Fruit fly (Drosophila melanogaster) whole organism: ENCODE measurements around the gene Mp.

Source experiments
- CG8478 ChIP-seq: fragments of >200 bp; optimal IDR thresholded peaks from 2 replicates; lab custom pipeline; 2018; ENCODE audit warnings: inconsistent platforms
- EcR ChIP-seq, 2 experiments: fragments of >200 bp; optimal IDR thresholded peaks; 2 replicates each; lab custom pipeline; 2017; ENCODE audit warnings: missing biosample characterization in 2 of 2, missing genetic modification characterization in 2 of 2, missing genetic modification reagents in 2 of 2
- psq ChIP-seq: fragments of >200 bp; optimal IDR thresholded peaks from 2 replicates; lab custom pipeline; 2017
- usp ChIP-seq: fragments of >200 bp; optimal IDR thresholded peaks from 2 replicates; lab custom pipeline; 2017; ENCODE audit warnings: missing biosample characterization, missing genetic modification characterization, mixed read lengths

DNA sequence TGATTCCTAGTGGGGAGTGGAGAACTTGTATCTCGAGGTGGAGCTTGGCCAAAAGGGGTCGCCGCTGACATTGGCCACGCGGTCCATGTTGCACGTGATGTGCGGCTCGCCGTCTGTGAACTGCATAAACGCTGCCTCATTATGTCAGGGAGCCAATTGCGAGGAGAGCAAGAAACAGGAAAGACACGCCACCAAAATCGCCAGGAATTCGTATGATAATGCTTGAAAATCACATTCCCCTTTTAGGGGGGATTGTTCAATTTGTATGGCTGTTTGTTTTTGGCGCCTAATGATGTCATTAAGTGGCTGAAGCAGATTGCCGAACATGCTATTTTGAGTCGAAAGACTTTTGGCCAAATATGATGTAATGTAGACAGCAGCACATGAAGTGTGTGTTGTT is 11.2 kb downstream of the Mp start:
- TF ChIP-seq usp (GFP tag; lab: Kevin White, UChicago): no peak
- TF ChIP-seq EcR (GFP tag; optimal IDR thresholded peaks at IDR 0.05; lab: Kevin White, UChicago): no peak
- TF ChIP-seq CG8478: no peak
- no peak for TF ChIP-seq psq (lab: Kevin White, UChicago)
